Worm (Caenorhabditis elegans) whole organism, L1 larva: Measurements from ENCODE around the gene F15E6.4.

Experiments used
- C16A3.4 ChIP-seq: fragments of 150-350 bp; optimal IDR thresholded peaks from 2 replicates; lab custom pipeline; 2014; ENCODE audit warnings: missing biosample characterization, missing genetic modification characterization
- C34B4.2 ChIP-seq: sonication (generic microtip); optimal IDR thresholded peaks from 2 replicates; lab custom pipeline; 2017; ENCODE audit warnings: mild to moderate bottlenecking, missing genetic modification characterization, missing compliant biosample characterization
- F16B12.6 ChIP-seq: fragments of 150-350 bp; optimal IDR thresholded peaks from 2 replicates; lab custom pipeline; 2014; ENCODE audit warnings: missing biosample characterization, missing genetic modification characterization
- aha-1 ChIP-seq: fragments of 150-350 bp; optimal IDR thresholded peaks from 2 replicates; lab custom pipeline; 2014; ENCODE audit warnings: missing biosample characterization, missing genetic modification characterization
- ama-1 ChIP-seq: fragments of 150-350 bp; optimal IDR thresholded peaks from 2 replicates; lab custom pipeline; 2014
- blmp-1 ChIP-seq: fragments of 150-350 bp; optimal IDR thresholded peaks from 2 replicates; lab custom pipeline; 2014; ENCODE audit warnings: missing biosample characterization, missing genetic modification characterization
- ceh-82 ChIP-seq, 3 experiments: fragments of 150-350 bp in 1 of 3; sonication (generic microtip) in 2 of 3; optimal IDR thresholded peaks; 2 replicates each; lab custom pipeline; 2014 to 2017; ENCODE audit warnings: missing biosample characterization in 3 of 3, missing genetic modification characterization in 3 of 3
- ceh-88 ChIP-seq: fragments of 200-800 bp; sonication (Bioruptor generic); IDR thresholded peaks from 2 replicates; pipeline ENCODE4 v1.3.6; 2022; ENCODE audit warnings: missing genetic modification characterization, missing compliant biosample characterization
- dpl-1 ChIP-seq, 3 experiments: fragments of 150-350 bp in 2 of 3; sonication (generic microtip) in 1 of 3; optimal IDR thresholded peaks; 2 replicates each; lab custom pipeline; 2014 to 2017; ENCODE audit warnings: missing biosample characterization in 3 of 3, missing genetic modification characterization in 3 of 3, missing genetic modification reagents in 3 of 3
- dsc-1 ChIP-seq: sonication (generic microtip); optimal IDR thresholded peaks from 2 replicates; lab custom pipeline; 2016; ENCODE audit warnings: mild to moderate bottlenecking, missing genetic modification characterization, missing compliant biosample characterization
- efl-1 ChIP-seq, 4 experiments: fragments of 150-350 bp; optimal IDR thresholded peaks in 3 of 4; peaks in 1 of 4; 1 replicate in 1 of 4; 2 replicates in 3 of 4; lab custom pipeline; 2014; ENCODE audit warnings: missing biosample characterization in 2 of 4, missing genetic modification characterization in 2 of 4, missing genetic modification reagents in 2 of 4
- egl-27 ChIP-seq, 2 experiments: fragments of 150-350 bp in 1 of 2; sonication (generic microtip); optimal IDR thresholded peaks; 3 replicates each; lab custom pipeline; 2017 to 2018; ENCODE audit warnings: missing biosample characterization in 2 of 2, missing genetic modification characterization in 2 of 2, missing genetic modification reagents in 2 of 2
- elt-2 ChIP-seq: sonication (generic microtip); optimal IDR thresholded peaks from 2 replicates; lab custom pipeline; 2016; ENCODE audit warnings: missing genetic modification characterization, mild to moderate bottlenecking, inconsistent platforms, missing compliant biosample characterization, missing genetic modification reagents
- ets-5 ChIP-seq: fragments of 200-800 bp; sonication (Bioruptor generic); IDR thresholded peaks from 2 replicates; pipeline ENCODE4 v1.3.6; 2022; ENCODE audit warnings: missing genetic modification characterization, missing compliant biosample characterization
- fos-1 ChIP-seq: fragments of 150-350 bp; optimal IDR thresholded peaks from 2 replicates; lab custom pipeline; 2014; ENCODE audit warnings: missing biosample characterization, missing genetic modification characterization
- grh-1 ChIP-seq: fragments of 200-800 bp; sonication (Bioruptor generic); IDR thresholded peaks from 2 replicates; pipeline ENCODE4 v1.3.6; 2022; ENCODE audit warnings: missing genetic modification reagents, missing genetic modification characterization, missing compliant biosample characterization
- jun-1 ChIP-seq: fragments of 150-350 bp; optimal IDR thresholded peaks from 2 replicates; lab custom pipeline; 2014; ENCODE audit warnings: missing biosample characterization, missing genetic modification reagents, missing genetic modification characterization
- lin-35 ChIP-seq, 2 experiments: fragments of 150-350 bp; optimal IDR thresholded peaks; 2 replicates each; lab custom pipeline; 2014; ENCODE audit warnings: missing biosample characterization in 2 of 2, missing genetic modification characterization in 2 of 2, missing genetic modification reagents in 2 of 2
- lir-3 ChIP-seq: sonication (generic microtip); optimal IDR thresholded peaks from 2 replicates; lab custom pipeline; 2016; ENCODE audit warnings: mild to moderate bottlenecking, missing genetic modification characterization, moderate library complexity, missing compliant biosample characterization; ENCODE audit not compliant: poor library complexity
- lsy-2 ChIP-seq, 2 experiments: fragments of 150-350 bp; optimal IDR thresholded peaks; 2 replicates each; lab custom pipeline; 2014; ENCODE audit warnings: missing biosample characterization in 2 of 2, missing genetic modification characterization in 2 of 2
- mdl-1 ChIP-seq, 2 experiments: fragments of 150-350 bp; optimal IDR thresholded peaks; 2 replicates each; lab custom pipeline; 2014 to 2017; ENCODE audit warnings: missing biosample characterization in 2 of 2, missing genetic modification characterization in 2 of 2, inconsistent platforms in 1 of 2
- nhr-11 ChIP-seq: fragments of 150-350 bp; optimal IDR thresholded peaks from 2 replicates; lab custom pipeline; 2014; ENCODE audit warnings: missing biosample characterization, missing genetic modification characterization
- nhr-19 ChIP-seq: fragments of 200-800 bp; sonication (Bioruptor generic); conservative IDR thresholded peaks from 2 replicates; pipeline ENCODE4 v1.3.6; 2022; ENCODE audit warnings: missing genetic modification characterization, missing compliant biosample characterization
- nhr-20 ChIP-seq: sonication (generic microtip); optimal IDR thresholded peaks from 2 replicates; lab custom pipeline; 2016; ENCODE audit warnings: mild to moderate bottlenecking, missing genetic modification characterization, missing compliant biosample characterization
- nhr-47 ChIP-seq: sonication (generic microtip); optimal IDR thresholded peaks from 2 replicates; lab custom pipeline; 2016; ENCODE audit warnings: mild to moderate bottlenecking, missing genetic modification characterization, moderate library complexity, missing compliant biosample characterization
- nhr-76 ChIP-seq: sonication (generic microtip); optimal IDR thresholded peaks from 2 replicates; lab custom pipeline; 2017; ENCODE audit warnings: missing biosample characterization, missing genetic modification characterization
- nhr-77 ChIP-seq: fragments of 150-350 bp; optimal IDR thresholded peaks from 2 replicates; lab custom pipeline; 2014; ENCODE audit warnings: missing biosample characterization, missing genetic modification characterization
- nhr-84 ChIP-seq: sonication (generic microtip); optimal IDR thresholded peaks from 2 replicates; lab custom pipeline; 2017; ENCODE audit warnings: missing biosample characterization, missing genetic modification characterization
- nhr-85 ChIP-seq: sonication (generic microtip); peaks from one replicate; lab custom pipeline; 2016; ENCODE audit warnings: missing genetic modification characterization, inconsistent platforms, missing compliant biosample characterization
- rnt-1 ChIP-seq: sonication (generic microtip); optimal IDR thresholded peaks from 2 replicates; lab custom pipeline; 2016; ENCODE audit warnings: mild to moderate bottlenecking, missing genetic modification characterization, moderate library complexity, missing compliant biosample characterization
- snu-23 ChIP-seq: sonication (generic microtip); optimal IDR thresholded peaks from 2 replicates; lab custom pipeline; 2016; ENCODE audit warnings: missing genetic modification characterization, missing compliant biosample characterization
- sptf-1 ChIP-seq: fragments of 150-350 bp; optimal IDR thresholded peaks from 2 replicates; lab custom pipeline; 2014; ENCODE audit warnings: missing biosample characterization, missing genetic modification characterization
- sup-37 ChIP-seq: fragments of 200-800 bp; sonication (Bioruptor generic); optimal IDR thresholded peaks from 2 replicates; lab custom pipeline; 2018; ENCODE audit warnings: mild to moderate bottlenecking, missing genetic modification characterization, missing compliant biosample characterization
- swsn-7 ChIP-seq: sonication (generic microtip); optimal IDR thresholded peaks from 2 replicates; lab custom pipeline; 2016; ENCODE audit warnings: missing genetic modification characterization, missing compliant biosample characterization
- unc-130 ChIP-seq: fragments of 150-350 bp; optimal IDR thresholded peaks from 2 replicates; lab custom pipeline; 2017; ENCODE audit warnings: missing biosample characterization, missing genetic modification characterization, inconsistent platforms
- unc-30 ChIP-seq: sonication (generic microtip); optimal IDR thresholded peaks from 2 replicates; lab custom pipeline; 2017; ENCODE audit warnings: missing biosample characterization, missing genetic modification characterization
- unc-86 ChIP-seq: sonication (generic microtip); optimal IDR thresholded peaks from 2 replicates; lab custom pipeline; 2016; ENCODE audit warnings: missing genetic modification characterization, missing compliant biosample characterization
- unc-98 ChIP-seq: fragments of 200-800 bp; sonication (Bioruptor generic); IDR thresholded peaks from 2 replicates; pipeline ENCODE4 v1.3.6; 2022; ENCODE audit warnings: missing genetic modification characterization, missing compliant biosample characterization
- xbp-1 ChIP-seq: sonication (generic microtip); optimal IDR thresholded peaks from 2 replicates; lab custom pipeline; 2016; ENCODE audit warnings: missing genetic modification characterization, missing compliant biosample characterization

F15E6.4 gene

ce11 chrIV:4272167-4272566, 19.1 kb upstream of the F15E6.4 start, which contains the start of gene F36A4.1:
Gene F36A4.1 (plus strand): TSS chrIV:4272467.
- peak; percentile 31 for TF ChIP-seq nhr-85
- no peak for TF ChIP-seq snu-23 (GFP tag; lab: Kevin White, UChicago)

DNA sequence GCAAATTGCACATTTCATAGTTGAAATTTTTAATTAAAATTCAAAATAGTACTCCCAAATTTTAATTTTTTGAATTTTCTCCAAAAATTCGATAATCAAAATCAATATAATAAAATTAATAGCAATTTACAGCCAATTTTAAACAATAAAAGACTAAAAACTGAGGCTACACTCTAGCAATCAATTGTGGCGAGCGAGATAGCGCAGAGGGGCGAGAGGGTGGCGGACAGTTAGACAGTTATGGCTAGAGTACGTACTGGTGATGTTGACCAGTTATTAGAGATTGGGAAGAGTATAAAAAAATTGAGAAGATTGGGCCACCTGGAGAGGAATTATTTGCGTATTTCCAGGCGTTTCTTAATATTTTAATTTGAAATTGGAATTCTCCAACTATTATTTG, 13.6 kb upstream of the F15E6.4 start, which contains the start of gene nhr-78:
TSS of gene nhr-78 (minus strand) at position 182 of the 400 bp plus-strand sequence.
- TF ChIP-seq nhr-85 (peak; percentile 74), fos-1 (tag; lab: Kevin White, UChicago) (no peak), jun-1 (no peak), efl-1 (optimal IDR thresholded peaks at IDR 0.05; lab: Kevin White, UChicago) (peak; percentile 45 to 50), efl-1 (GFP tag; optimal IDR thresholded peaks at IDR 0.05 in 1 of 2; lab: Kevin White, UChicago) (peak; percentile 33 to 93), dsc-1 (tag; lab: Kevin White, UChicago) (peak; percentile 29), nhr-84 (tag; lab: Kevin White, UChicago) (no peak), blmp-1 (tag; lab: Kevin White, UChicago) (peak; percentile 8), dpl-1 (GFP tag; optimal IDR thresholded peaks at IDR 0.05; lab: Kevin White, UChicago) (peak in 2 of 3 experiments; percentile 23 to 24), unc-86 (tag; lab: Kevin White, UChicago) (peak; percentile 8), ceh-82 (tag; optimal IDR thresholded peaks at IDR 0.05; lab: Kevin White, UChicago) (peak in 2 of 3 experiments; percentile 20 to 21), nhr-20 (tag; lab: Kevin White, UChicago) (peak; percentile 52), lsy-2 (tag; optimal IDR thresholded peaks at IDR 0.05; lab: Kevin White, UChicago) (peak; percentile 31 to 45), lin-35 (GFP tag; optimal IDR thresholded peaks at IDR 0.05; lab: Kevin White, UChicago) (peak; percentile 18 to 23), rnt-1 (tag; lab: Kevin White, UChicago) (peak; percentile 67), nhr-77 (no peak), F16B12.6 (peak; percentile 19), ama-1 (no peak), grh-1 (GFP tag; lab: Robert Waterston, UW) (no peak), swsn-7 (tag; lab: Kevin White, UChicago) (peak; percentile 44), xbp-1 (tag; lab: Kevin White, UChicago) (peak; percentile 27), ets-5 (GFP tag; lab: Robert Waterston, UW) (no peak), sptf-1 (no peak), nhr-19 (GFP tag; lab: Robert Waterston, UW) (0 out of 2 replicates have a peak, but pooled peaks have one; percentile 21)

- no peak for TF ChIP-seq nhr-19 (GFP tag; lab: Robert Waterston, UW)
- TF ChIP-seq nhr-85, result no peak
- TF ChIP-seq lir-3, result no peak
- TF ChIP-seq nhr-47, result no peak
- TF ChIP-seq C34B4.2, result no peak
- TF ChIP-seq nhr-11 (tag; lab: Kevin White, UChicago), result no peak
- no peak for TF ChIP-seq ceh-88 (GFP tag; lab: Robert Waterston, UW)
- no peak for TF ChIP-seq mdl-1 (tag; optimal IDR thresholded peaks at IDR 0.05; lab: Kevin White, UChicago)
- TF ChIP-seq lsy-2 (tag; optimal IDR thresholded peaks at IDR 0.05; lab: Kevin White, UChicago), result no peak
- no peak for TF ChIP-seq nhr-76 (tag; lab: Kevin White, UChicago)
- TF ChIP-seq C16A3.4 (tag; lab: Kevin White, UChicago), result no peak
- no peak for TF ChIP-seq nhr-20 (tag; lab: Kevin White, UChicago)
- no peak for TF ChIP-seq xbp-1 (tag; lab: Kevin White, UChicago)
- TF ChIP-seq aha-1 (tag; lab: Kevin White, UChicago), result no peak
- no peak for TF ChIP-seq F16B12.6
- no peak for TF ChIP-seq egl-27 (tag; optimal IDR thresholded peaks at IDR 0.05; lab: Kevin White, UChicago)
- TF ChIP-seq unc-98 (GFP tag; lab: Robert Waterston, UW), result no peak
- TF ChIP-seq sup-37, result no peak
- no peak for TF ChIP-seq unc-130 (tag; lab: Kevin White, UChicago)
- TF ChIP-seq, all 84 proteins: peak for 0
These were observed 7.3 kb upstream of the F15E6.4 start, which contains the start of gene F15E6.6 for ce11 chrIV:4284020-4284419. Gene F15E6.6 (minus strand): TSS chrIV:4284120.

ce11 chrIV:4284989-4285388, 6.3 kb upstream of the F15E6.4 start:
- TF ChIP-seq elt-2 (tag; lab: Kevin White, UChicago) (peak; percentile 29), unc-30 (tag; lab: Kevin White, UChicago) (no peak), efl-1 (optimal IDR thresholded peaks at IDR 0.05; lab: Kevin White, UChicago) (no peak), efl-1 (GFP tag; optimal IDR thresholded peaks at IDR 0.05 in 1 of 2; lab: Kevin White, UChicago) (peak in 1 of 2 experiments; percentile 0)
